Worm (Caenorhabditis elegans) whole organism, mixed stage, embryonic: ENCODE results near the gene C30G7.3.

Experiments used
- bed-3 ChIP-seq: fragments of 200-800 bp; sonication (Bioruptor generic); optimal IDR thresholded peaks from 3 replicates; lab custom pipeline; 2018; ENCODE audit warnings: mild to moderate bottlenecking, missing genetic modification characterization, moderate library complexity, missing compliant biosample characterization
- ceh-39 ChIP-seq: fragments of 150-350 bp; optimal IDR thresholded peaks from 2 replicates; lab custom pipeline; 2014; ENCODE audit warnings: missing biosample characterization, missing genetic modification characterization
- ceh-43 ChIP-seq: fragments of 200-800 bp; sonication (Bioruptor generic); optimal IDR thresholded peaks from 2 replicates; lab custom pipeline; 2018; ENCODE audit warnings: mild to moderate bottlenecking, missing genetic modification characterization, moderate library complexity, missing compliant biosample characterization
- ceh-83 ChIP-seq: fragments of 200-800 bp; sonication (Bioruptor generic); optimal IDR thresholded peaks from 2 replicates; lab custom pipeline; 2018; ENCODE audit warnings: mild to moderate bottlenecking, missing genetic modification characterization, missing compliant biosample characterization
- cnd-1 ChIP-seq: fragments of 200-800 bp; sonication (Bioruptor generic); optimal IDR thresholded peaks from 2 replicates; lab custom pipeline; 2018; ENCODE audit warnings: mild to moderate bottlenecking, missing genetic modification characterization, missing compliant biosample characterization
- elt-1 ChIP-seq: sonication (generic microtip); optimal IDR thresholded peaks from 2 replicates; lab custom pipeline; 2017; ENCODE audit warnings: missing genetic modification characterization, mild to moderate bottlenecking, missing compliant biosample characterization, antibody characterized with exemption, moderate library complexity, borderline replicate concordance; ENCODE audit not compliant: insufficient read depth
- elt-3 ChIP-seq: fragments of 150-350 bp; optimal IDR thresholded peaks from 2 replicates; lab custom pipeline; 2014; ENCODE audit warnings: missing biosample characterization, missing genetic modification characterization
- hlh-1 ChIP-seq: fragments of 150-350 bp; optimal IDR thresholded peaks from 2 replicates; lab custom pipeline; 2014; ENCODE audit warnings: missing biosample characterization, missing genetic modification reagents, missing genetic modification characterization
- lin-13 ChIP-seq: fragments of 150-350 bp; optimal IDR thresholded peaks from 2 replicates; lab custom pipeline; 2014; ENCODE audit warnings: missing biosample characterization, missing genetic modification characterization
- lsy-2 ChIP-seq: fragments of 150-350 bp; optimal IDR thresholded peaks from 2 replicates; lab custom pipeline; 2014; ENCODE audit warnings: missing biosample characterization, missing genetic modification characterization
- mab-5 ChIP-seq: fragments of 150-350 bp; optimal IDR thresholded peaks from 2 replicates; lab custom pipeline; 2014; ENCODE audit warnings: missing biosample characterization, missing genetic modification characterization
- mls-2 ChIP-seq: sonication (generic microtip); optimal IDR thresholded peaks from 2 replicates; lab custom pipeline; 2016; ENCODE audit warnings: mild to moderate bottlenecking, missing genetic modification characterization, moderate library complexity, missing compliant biosample characterization
- nhr-12 ChIP-seq: fragments of 150-350 bp; optimal IDR thresholded peaks from 2 replicates; lab custom pipeline; 2014; ENCODE audit warnings: missing biosample characterization, missing genetic modification characterization
- nhr-2 ChIP-seq: fragments of 150-350 bp; optimal IDR thresholded peaks from 2 replicates; lab custom pipeline; 2014; ENCODE audit warnings: missing biosample characterization, missing genetic modification characterization
- nhr-28 ChIP-seq: fragments of 150-350 bp; optimal IDR thresholded peaks from 2 replicates; lab custom pipeline; 2014; ENCODE audit warnings: missing biosample characterization, missing genetic modification characterization
- nhr-76 ChIP-seq: sonication (generic microtip); optimal IDR thresholded peaks from 2 replicates; lab custom pipeline; 2017; ENCODE audit warnings: missing biosample characterization, missing genetic modification characterization
- pha-4 ChIP-seq: fragments of 150-350 bp; optimal IDR thresholded peaks from 2 replicates; lab custom pipeline; 2018; ENCODE audit warnings: missing biosample characterization, missing genetic modification reagents, missing genetic modification characterization
- sem-2 ChIP-seq: fragments of 200-800 bp; sonication (Bioruptor generic); optimal IDR thresholded peaks from 2 replicates; lab custom pipeline; 2018; ENCODE audit warnings: mild to moderate bottlenecking, missing genetic modification characterization, missing compliant biosample characterization
- sptf-1 ChIP-seq: sonication (generic microtip); optimal IDR thresholded peaks from 2 replicates; lab custom pipeline; 2017; ENCODE audit warnings: mild to moderate bottlenecking, missing genetic modification characterization, moderate library complexity, missing compliant biosample characterization
- tbx-8 ChIP-seq: fragments of 200-800 bp; sonication (Bioruptor generic); optimal IDR thresholded peaks from 2 replicates; lab custom pipeline; 2018; ENCODE audit warnings: mild to moderate bottlenecking, missing genetic modification characterization, moderate library complexity, missing compliant biosample characterization
- unc-120 ChIP-seq: sonication (generic microtip); optimal IDR thresholded peaks from 2 replicates; lab custom pipeline; 2017; ENCODE audit warnings: missing genetic modification characterization, missing compliant biosample characterization; ENCODE audit not compliant: poor library complexity, severe bottlenecking
- unc-62 ChIP-seq: fragments of 150-350 bp; optimal IDR thresholded peaks from 2 replicates; lab custom pipeline; 2014; ENCODE audit warnings: missing biosample characterization, missing genetic modification reagents, missing genetic modification characterization
- zip-8 ChIP-seq: fragments of 150-350 bp; optimal IDR thresholded peaks from 2 replicates; lab custom pipeline; 2014; ENCODE audit warnings: missing biosample characterization, missing genetic modification characterization

Gene C30G7.3

ce11 chrV:14897731-14898130 lies 47.8 kb downstream of the C30G7.3 start, which contains the start of gene H12D21.6:
H12D21.6 (minus strand) TSS chrV:14897831.
- TF ChIP-seq nhr-76 (tag; lab: Kevin White, UChicago) = no peak
- TF ChIP-seq nhr-2 = no peak
- no peak for TF ChIP-seq unc-62 (GFP tag; lab: Kevin White, UChicago)
- TF ChIP-seq sptf-1 = no peak
- no peak for TF ChIP-seq ceh-43 (GFP tag; lab: Kevin White, UChicago)
- no peak for TF ChIP-seq cnd-1
- no peak for TF ChIP-seq sem-2
- TF ChIP-seq mab-5 (tag; lab: Kevin White, UChicago) = no peak
- no peak for TF ChIP-seq pha-4 (tag; lab: Kevin White, UChicago)
- no peak for TF ChIP-seq nhr-28 (tag; lab: Kevin White, UChicago)
- no peak for TF ChIP-seq lin-13 (tag; lab: Kevin White, UChicago)
- no peak for TF ChIP-seq lsy-2 (tag; lab: Kevin White, UChicago)
- no peak for TF ChIP-seq elt-1 (tag; lab: Kevin White, UChicago)
- no peak for TF ChIP-seq mls-2
- TF ChIP-seq bed-3 (GFP tag; lab: Kevin White, UChicago) = no peak

ce11 chrV:14895557-14895956 lies 49.9 kb downstream of the C30G7.3 start, which contains the start of gene mpst-3:
mpst-3 (plus strand) TSS chrV:14895647.
- no peak for TF ChIP-seq hlh-1 (tag; lab: Kevin White, UChicago)
- TF ChIP-seq sptf-1 = no peak
- no peak for TF ChIP-seq elt-3
- TF ChIP-seq zip-8 = no peak
- TF ChIP-seq tbx-8 (GFP tag; lab: Kevin White, UChicago) = no peak
- no peak for TF ChIP-seq cnd-1

DNA sequence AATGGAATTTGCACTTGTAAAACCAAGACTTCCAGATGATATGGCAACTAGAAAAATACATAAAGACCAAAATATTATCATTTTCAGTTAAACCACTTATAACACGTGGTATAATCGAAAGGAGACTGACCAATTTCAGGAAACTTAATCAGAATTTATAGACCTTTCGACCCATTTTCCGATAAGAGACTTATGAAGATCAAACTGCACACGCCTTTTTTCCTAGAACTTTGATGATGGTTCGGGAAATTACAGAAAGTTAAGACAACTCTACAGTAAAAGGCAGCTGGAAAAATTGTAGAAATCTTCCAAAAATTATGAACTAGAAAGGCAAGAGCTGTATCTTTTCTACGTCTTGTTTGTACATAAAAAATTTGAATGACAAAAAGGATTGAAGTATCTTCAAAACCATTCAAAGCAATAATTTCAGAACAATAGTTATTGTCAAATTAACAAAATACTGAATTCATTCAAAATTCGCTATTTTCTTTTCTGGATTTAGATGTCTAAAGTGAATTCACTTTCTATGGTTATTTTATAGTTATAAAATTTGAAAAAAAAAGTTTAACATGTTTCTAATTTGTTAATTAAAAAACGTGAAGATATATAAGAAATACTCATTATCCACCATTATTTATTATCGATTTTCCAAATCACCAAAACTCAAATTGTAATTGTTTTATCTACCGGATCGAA lies 52.0 kb downstream of the C30G7.3 start, which contains the start of the genes mpst-2 and H12D21.5:
Gene mpst-2 (minus strand): TSS at position 101 of the 696 bp plus-strand sequence.
Gene H12D21.5 (plus strand): TSS at position 646 of the 696 bp plus-strand sequence.
- TF ChIP-seq ceh-39 (no peak), nhr-2 (no peak), ceh-43 (GFP tag; lab: Kevin White, UChicago) (no peak), nhr-12 (tag; lab: Kevin White, UChicago) (no peak), ceh-83 (no peak), unc-120 (tag; lab: Kevin White, UChicago) (no peak)
- TF ChIP-seq, all 35 proteins: peak for 0
